Worm (Caenorhabditis elegans) whole organism, L1 larva: ENCODE data around the gene idpp-7.

Experiments
- C04F5.9 ChIP-seq: sonication (generic microtip); optimal IDR thresholded peaks from 2 replicates; lab custom pipeline; 2016; ENCODE audit warnings: missing genetic modification characterization, missing compliant biosample characterization
- C34B4.2 ChIP-seq: sonication (generic microtip); optimal IDR thresholded peaks from 2 replicates; lab custom pipeline; 2017; ENCODE audit warnings: mild to moderate bottlenecking, missing genetic modification characterization, missing compliant biosample characterization
- Y116A8C.19 ChIP-seq: sonication (generic microtip); optimal IDR thresholded peaks from 2 replicates; lab custom pipeline; 2016; ENCODE audit warnings: missing compliant biosample characterization, missing genetic modification characterization, borderline replicate concordance
- alr-1 ChIP-seq: fragments of 200-800 bp; sonication (Bioruptor generic); optimal IDR thresholded peaks from 2 replicates; lab custom pipeline; 2018; ENCODE audit warnings: borderline replicate concordance, mild to moderate bottlenecking, missing genetic modification characterization, missing compliant biosample characterization
- ama-1 ChIP-seq: fragments of 150-350 bp; optimal IDR thresholded peaks from 2 replicates; lab custom pipeline; 2014
- blmp-1 ChIP-seq: fragments of 150-350 bp; optimal IDR thresholded peaks from 2 replicates; lab custom pipeline; 2014; ENCODE audit warnings: missing biosample characterization, missing genetic modification characterization
- ceh-8 ChIP-seq: fragments of 200-800 bp; sonication (Bioruptor generic); optimal IDR thresholded peaks from 2 replicates; lab custom pipeline; 2018; ENCODE audit warnings: mild to moderate bottlenecking, missing genetic modification characterization, moderate library complexity, missing compliant biosample characterization
- ceh-82 ChIP-seq, 3 experiments: fragments of 150-350 bp in 1 of 3; sonication (generic microtip) in 2 of 3; optimal IDR thresholded peaks; 2 replicates each; lab custom pipeline; 2014 to 2017; ENCODE audit warnings: missing biosample characterization in 3 of 3, missing genetic modification characterization in 3 of 3
- ceh-90 ChIP-seq: sonication (generic microtip); optimal IDR thresholded peaks from 2 replicates; lab custom pipeline; 2016; ENCODE audit warnings: missing genetic modification characterization, missing compliant biosample characterization
- efl-1 ChIP-seq, 4 experiments: fragments of 150-350 bp; optimal IDR thresholded peaks in 3 of 4; peaks in 1 of 4; 1 replicate in 1 of 4; 2 replicates in 3 of 4; lab custom pipeline; 2014; ENCODE audit warnings: missing biosample characterization in 2 of 4, missing genetic modification characterization in 2 of 4, missing genetic modification reagents in 2 of 4
- fkh-10 ChIP-seq: sonication (generic microtip); optimal IDR thresholded peaks from 2 replicates; lab custom pipeline; 2017; ENCODE audit warnings: missing biosample characterization, missing genetic modification reagents, missing genetic modification characterization
- grh-1 ChIP-seq: fragments of 200-800 bp; sonication (Bioruptor generic); IDR thresholded peaks from 2 replicates; pipeline ENCODE4 v1.3.6; 2022; ENCODE audit warnings: missing genetic modification reagents, missing genetic modification characterization, missing compliant biosample characterization
- hlh-4 ChIP-seq: sonication (generic microtip); optimal IDR thresholded peaks from 2 replicates; lab custom pipeline; 2016; ENCODE audit warnings: mild to moderate bottlenecking, missing genetic modification characterization, missing compliant biosample characterization
- irx-1 ChIP-seq: sonication (generic microtip); optimal IDR thresholded peaks from 2 replicates; lab custom pipeline; 2016; ENCODE audit warnings: missing genetic modification characterization, missing compliant biosample characterization
- isw-1 ChIP-seq: fragments of 200-800 bp; sonication (Bioruptor generic); IDR thresholded peaks from 2 replicates; pipeline ENCODE4 v1.3.6; 2022; ENCODE audit warnings: missing genetic modification characterization, missing compliant biosample characterization
- jun-1 ChIP-seq: fragments of 150-350 bp; optimal IDR thresholded peaks from 2 replicates; lab custom pipeline; 2014; ENCODE audit warnings: missing biosample characterization, missing genetic modification reagents, missing genetic modification characterization
- lin-14 ChIP-seq: fragments of 200-800 bp; sonication (Bioruptor generic); optimal IDR thresholded peaks from 2 replicates; lab custom pipeline; 2018; ENCODE audit warnings: mild to moderate bottlenecking, missing genetic modification characterization, moderate library complexity, missing compliant biosample characterization
- lin-15B ChIP-seq: fragments of 150-350 bp; sonication (generic microtip); optimal IDR thresholded peaks from 3 replicates; lab custom pipeline; 2014; ENCODE audit warnings: missing biosample characterization, missing genetic modification characterization
- lsy-2 ChIP-seq, 2 experiments: fragments of 150-350 bp; optimal IDR thresholded peaks; 2 replicates each; lab custom pipeline; 2014; ENCODE audit warnings: missing biosample characterization in 2 of 2, missing genetic modification characterization in 2 of 2
- mef-2 ChIP-seq: fragments of 150-350 bp; optimal IDR thresholded peaks from 2 replicates; lab custom pipeline; 2014; ENCODE audit warnings: missing biosample characterization, missing genetic modification characterization
- mep-1 ChIP-seq: fragments of 150-350 bp; optimal IDR thresholded peaks from 2 replicates; lab custom pipeline; 2014; ENCODE audit warnings: missing biosample characterization, missing genetic modification characterization
- nhr-11 ChIP-seq: fragments of 150-350 bp; optimal IDR thresholded peaks from 2 replicates; lab custom pipeline; 2014; ENCODE audit warnings: missing biosample characterization, missing genetic modification characterization
- nhr-12 ChIP-seq: sonication (generic microtip); optimal IDR thresholded peaks from 2 replicates; lab custom pipeline; 2017; ENCODE audit warnings: missing biosample characterization, missing genetic modification characterization
- nhr-19 ChIP-seq: fragments of 200-800 bp; sonication (Bioruptor generic); conservative IDR thresholded peaks from 2 replicates; pipeline ENCODE4 v1.3.6; 2022; ENCODE audit warnings: missing genetic modification characterization, missing compliant biosample characterization
- nhr-28 ChIP-seq: fragments of 150-350 bp; optimal IDR thresholded peaks from 2 replicates; lab custom pipeline; 2014; ENCODE audit warnings: missing biosample characterization, missing genetic modification characterization
- nhr-47 ChIP-seq: sonication (generic microtip); optimal IDR thresholded peaks from 2 replicates; lab custom pipeline; 2016; ENCODE audit warnings: mild to moderate bottlenecking, missing genetic modification characterization, moderate library complexity, missing compliant biosample characterization
- nhr-76 ChIP-seq: sonication (generic microtip); optimal IDR thresholded peaks from 2 replicates; lab custom pipeline; 2017; ENCODE audit warnings: missing biosample characterization, missing genetic modification characterization
- nhr-77 ChIP-seq: fragments of 150-350 bp; optimal IDR thresholded peaks from 2 replicates; lab custom pipeline; 2014; ENCODE audit warnings: missing biosample characterization, missing genetic modification characterization
- nhr-85 ChIP-seq: sonication (generic microtip); peaks from one replicate; lab custom pipeline; 2016; ENCODE audit warnings: missing genetic modification characterization, inconsistent platforms, missing compliant biosample characterization
- pag-3 ChIP-seq: sonication (generic microtip); optimal IDR thresholded peaks from 2 replicates; lab custom pipeline; 2017; ENCODE audit warnings: missing genetic modification characterization, mild to moderate bottlenecking, missing compliant biosample characterization, antibody characterized with exemption, borderline replicate concordance; ENCODE audit not compliant: insufficient read depth
- pax-3 ChIP-seq: fragments of 200-800 bp; sonication (Bioruptor generic); optimal IDR thresholded peaks from 2 replicates; lab custom pipeline; 2018; ENCODE audit warnings: mild to moderate bottlenecking, missing genetic modification characterization, moderate library complexity, missing compliant biosample characterization
- skn-1 ChIP-seq: fragments of 150-350 bp; optimal IDR thresholded peaks from 2 replicates; lab custom pipeline; 2014; ENCODE audit warnings: missing biosample characterization, missing genetic modification characterization
- snpc-4 ChIP-seq: fragments of 150-350 bp; optimal IDR thresholded peaks from 2 replicates; lab custom pipeline; 2014; ENCODE audit warnings: missing biosample characterization, missing genetic modification characterization
- sox-4 ChIP-seq: sonication (generic microtip); optimal IDR thresholded peaks from 2 replicates; lab custom pipeline; 2016; ENCODE audit warnings: missing genetic modification characterization, missing compliant biosample characterization
- swsn-7 ChIP-seq: sonication (generic microtip); optimal IDR thresholded peaks from 2 replicates; lab custom pipeline; 2016; ENCODE audit warnings: missing genetic modification characterization, missing compliant biosample characterization
- tbx-2 ChIP-seq: sonication (generic microtip); optimal IDR thresholded peaks from 2 replicates; lab custom pipeline; 2016; ENCODE audit warnings: missing genetic modification characterization, missing compliant biosample characterization
- tlp-1 ChIP-seq: fragments of 150-350 bp; optimal IDR thresholded peaks from 2 replicates; lab custom pipeline; 2014; ENCODE audit warnings: missing biosample characterization, missing genetic modification characterization
- unc-130 ChIP-seq: fragments of 150-350 bp; optimal IDR thresholded peaks from 2 replicates; lab custom pipeline; 2017; ENCODE audit warnings: missing biosample characterization, missing genetic modification characterization, inconsistent platforms
- unc-62 ChIP-seq: fragments of 150-350 bp; optimal IDR thresholded peaks from 2 replicates; lab custom pipeline; 2014; ENCODE audit warnings: missing biosample characterization, missing genetic modification reagents, missing genetic modification characterization
- unc-86 ChIP-seq: sonication (generic microtip); optimal IDR thresholded peaks from 2 replicates; lab custom pipeline; 2016; ENCODE audit warnings: missing genetic modification characterization, missing compliant biosample characterization
- zip-4 ChIP-seq: fragments of 200-800 bp; sonication (Bioruptor generic); optimal IDR thresholded peaks from 2 replicates; lab custom pipeline; 2018; ENCODE audit warnings: mild to moderate bottlenecking, missing genetic modification characterization, moderate library complexity, missing compliant biosample characterization

Gene idpp-7

ce11 chrIV:12724641-12725040 lies 4.9 kb downstream of the idpp-7 start, which contains the start of the genes T23F6.3 and rbd-1 (continued):
- TF ChIP-seq unc-86 (tag; lab: Kevin White, UChicago) = peak; percentile 89
- peak; percentile 86 for TF ChIP-seq pax-3 (tag; lab: Kevin White, UChicago)
- peak; percentile 95 for TF ChIP-seq unc-130
- peak; percentile 86 for TF ChIP-seq lin-14 (GFP tag; lab: Kevin White, UChicago)
- no peak for TF ChIP-seq alr-1
- TF ChIP-seq nhr-19 = peak; percentile 93
- TF ChIP-seq mep-1 (tag; lab: Kevin White, UChicago) = peak; percentile 81
- peak; percentile 69 for TF ChIP-seq skn-1 (tag; lab: Kevin White, UChicago)
- peak; percentile 90 for TF ChIP-seq ceh-8 (GFP tag; lab: Kevin White, UChicago)
- peak; percentile 95 for TF ChIP-seq tbx-2 (tag; lab: Kevin White, UChicago)
- TF ChIP-seq ama-1 (lab: Kevin White, UChicago) = no peak
- TF ChIP-seq unc-62 (GFP tag; lab: Kevin White, UChicago) = no peak
- no peak for TF ChIP-seq nhr-12 (tag; lab: Kevin White, UChicago)
- peak; percentile 100 for TF ChIP-seq efl-1 (optimal IDR thresholded peaks at IDR 0.05; lab: Kevin White, UChicago)
- TF ChIP-seq efl-1 (GFP tag; optimal IDR thresholded peaks at IDR 0.05 in 1 of 2; lab: Kevin White, UChicago) = peak; percentile 100
- no peak for TF ChIP-seq nhr-28 (tag; lab: Kevin White, UChicago)
- peak; percentile 87 for TF ChIP-seq isw-1 (GFP tag; lab: Robert Waterston, UW)
- TF ChIP-seq fkh-10 (GFP tag; lab: Kevin White, UChicago) = peak; percentile 52
- no peak for TF ChIP-seq tlp-1
- TF ChIP-seq pag-3 = no peak
- peak; percentile 76 for TF ChIP-seq jun-1
- TF ChIP-seq zip-4 = peak; percentile 68
- peak; percentile 82 for TF ChIP-seq C04F5.9 (tag; lab: Kevin White, UChicago)
- TF ChIP-seq sox-4 = peak; percentile 76
- no peak for TF ChIP-seq Y116A8C.19 (tag; lab: Kevin White, UChicago)
- peak; percentile 82 for TF ChIP-seq nhr-11 (tag; lab: Kevin White, UChicago)
- TF ChIP-seq irx-1 (tag; lab: Kevin White, UChicago) = peak; percentile 84
- TF ChIP-seq ceh-90 (tag; lab: Kevin White, UChicago) = peak; percentile 65
- TF ChIP-seq blmp-1 (tag; lab: Kevin White, UChicago) = peak; percentile 86
- no peak for TF ChIP-seq hlh-4 (tag; lab: Kevin White, UChicago)
- peak; percentile 93 to 94 for TF ChIP-seq lsy-2 (tag; optimal IDR thresholded peaks at IDR 0.05; lab: Kevin White, UChicago)
- TF ChIP-seq mef-2 (tag; lab: Kevin White, UChicago) = peak; percentile 44
- peak; percentile 96 for TF ChIP-seq nhr-85 (tag; lab: Kevin White, UChicago)
- peak; percentile 79 for TF ChIP-seq lin-15B
- peak; percentile 82 for TF ChIP-seq nhr-77 (tag; lab: Kevin White, UChicago)
- TF ChIP-seq nhr-47 (tag; lab: Kevin White, UChicago) = peak; percentile 96
- peak; percentile 92 for TF ChIP-seq swsn-7 (tag; lab: Kevin White, UChicago)
- TF ChIP-seq snpc-4 (tag; lab: Kevin White, UChicago) = peak; percentile 68
- TF ChIP-seq nhr-76 (tag; lab: Kevin White, UChicago) = no peak
- TF ChIP-seq C34B4.2 = no peak
- TF ChIP-seq grh-1 (GFP tag; lab: Robert Waterston, UW) = peak; percentile 76

ce11 chrIV:12725228-12725627 lies 5.5 kb downstream of the idpp-7 start:
- no peak for TF ChIP-seq snpc-4 (tag; lab: Kevin White, UChicago)
- no peak for TF ChIP-seq efl-1 (optimal IDR thresholded peaks at IDR 0.05; lab: Kevin White, UChicago)
- peak in 1 of 2 experiments; percentile 92 for TF ChIP-seq efl-1 (GFP tag; optimal IDR thresholded peaks at IDR 0.05 in 1 of 2; lab: Kevin White, UChicago)

- peak; percentile 58 for TF ChIP-seq nhr-85 (tag; lab: Kevin White, UChicago)
- no peak for TF ChIP-seq lin-14 (GFP tag; lab: Kevin White, UChicago)
- TF ChIP-seq efl-1 (optimal IDR thresholded peaks at IDR 0.05; lab: Kevin White, UChicago) = no peak
- TF ChIP-seq efl-1 (GFP tag; optimal IDR thresholded peaks at IDR 0.05 in 1 of 2; lab: Kevin White, UChicago) = peak in 1 of 2 experiments; percentile 64
- TF ChIP-seq ceh-82 (tag; optimal IDR thresholded peaks at IDR 0.05; lab: Kevin White, UChicago) = no peak
Measured at ce11 chrIV:12725925-12726324, 6.2 kb downstream of the idpp-7 start.
